Fruit fly (Drosophila melanogaster) whole organism, pupa: Measurements from ENCODE around the gene Akh.
A peak's percentile ranks its signal among the peaks of the same experiment; 100 is the strongest.

Experiments
- CG10348 ChIP-seq: fragments of 200-800 bp; sonication (Bioruptor generic); IDR thresholded peaks from 2 replicates; pipeline ENCODE4 v1.3.6; 2022; ENCODE audit warnings: missing biosample characterization, missing genetic modification characterization
- CG12605 ChIP-seq: fragments of 200-800 bp; sonication (Bioruptor generic); IDR thresholded peaks from 2 replicates; pipeline ENCODE4 v1.3.6; 2022; ENCODE audit warnings: missing biosample characterization, missing genetic modification characterization
- CG13204 ChIP-seq: fragments of 200-800 bp; sonication (Bioruptor generic); optimal IDR thresholded peaks from 2 replicates; lab custom pipeline; 2018; ENCODE audit warnings: missing biosample characterization, mild to moderate bottlenecking, missing genetic modification characterization, moderate library complexity
- CG14655 ChIP-seq: fragments of 200-800 bp; sonication (Bioruptor generic); optimal IDR thresholded peaks from 3 replicates; lab custom pipeline; 2017; ENCODE audit warnings: mild to moderate bottlenecking, missing biosample characterization, missing genetic modification reagents, missing genetic modification characterization
- CG15710 ChIP-seq: fragments of 200-800 bp; sonication (Bioruptor generic); optimal IDR thresholded peaks from 2 replicates; lab custom pipeline; 2018; ENCODE audit warnings: missing biosample characterization, mild to moderate bottlenecking, missing genetic modification characterization, moderate library complexity
- CG17806 ChIP-seq: fragments of 200-800 bp; sonication (Bioruptor generic); optimal IDR thresholded peaks from 2 replicates; lab custom pipeline; 2018; ENCODE audit warnings: missing biosample characterization, mild to moderate bottlenecking, missing genetic modification characterization, moderate library complexity
- CG32121 ChIP-seq: fragments of 200-800 bp; sonication (Bioruptor generic); IDR thresholded peaks from 2 replicates; pipeline ENCODE4 v1.3.6; 2022; ENCODE audit warnings: missing biosample characterization, missing genetic modification characterization
- CG34367 ChIP-seq: fragments of 200-800 bp; sonication (Bioruptor generic); optimal IDR thresholded peaks from 2 replicates; lab custom pipeline; 2018; ENCODE audit warnings: missing biosample characterization, mild to moderate bottlenecking, missing genetic modification characterization
- CG4496 ChIP-seq: fragments of 200-800 bp; sonication (Bioruptor generic); IDR thresholded peaks from 3 replicates; pipeline ENCODE4 v1.3.6; 2022; ENCODE audit warnings: missing biosample characterization, missing genetic modification characterization
- CG8159 ChIP-seq: fragments of 200-800 bp; sonication (Bioruptor generic); optimal IDR thresholded peaks from 3 replicates; lab custom pipeline; 2018; ENCODE audit warnings: missing biosample characterization, mild to moderate bottlenecking, missing genetic modification characterization, moderate library complexity
- CG8301 ChIP-seq: fragments of 200-800 bp; sonication (Bioruptor generic); optimal IDR thresholded peaks from 2 replicates; lab custom pipeline; 2018; ENCODE audit warnings: missing biosample characterization, mild to moderate bottlenecking, missing genetic modification characterization
- CG9948 ChIP-seq: fragments of 200-800 bp; sonication (Bioruptor generic); optimal IDR thresholded peaks from 2 replicates; lab custom pipeline; 2018; ENCODE audit warnings: missing biosample characterization, mild to moderate bottlenecking, missing genetic modification characterization, moderate library complexity
- D1 ChIP-seq: fragments of 200-800 bp; sonication (Bioruptor generic); optimal IDR thresholded peaks from 2 replicates; lab custom pipeline; 2018; ENCODE audit warnings: missing biosample characterization, mild to moderate bottlenecking, missing genetic modification characterization, moderate library complexity
- EcR ChIP-seq: fragments of 200-800 bp; sonication (Bioruptor generic); optimal IDR thresholded peaks from 3 replicates; lab custom pipeline; 2019; ENCODE audit warnings: missing biosample characterization, missing genetic modification characterization, mild to moderate bottlenecking, moderate library complexity, missing genetic modification reagents
- Ets98B ChIP-seq: fragments of 200-800 bp; sonication (Bioruptor generic); IDR thresholded peaks from 2 replicates; pipeline ENCODE4 v1.3.6; 2022; ENCODE audit warnings: missing biosample characterization, missing genetic modification characterization
- Pif1A ChIP-seq: fragments of 200-800 bp; sonication (Bioruptor generic); optimal IDR thresholded peaks from 3 replicates; lab custom pipeline; 2016; ENCODE audit warnings: missing biosample characterization, missing genetic modification characterization
- Pif1B ChIP-seq: fragments of 200-800 bp; sonication (Bioruptor generic); optimal IDR thresholded peaks from 3 replicates; lab custom pipeline; 2016; ENCODE audit warnings: missing biosample characterization, missing genetic modification characterization
- Snoo ChIP-seq: fragments of 200-800 bp; sonication (Bioruptor generic); optimal IDR thresholded peaks from 3 replicates; lab custom pipeline; 2017; ENCODE audit warnings: missing biosample characterization, mild to moderate bottlenecking, missing genetic modification characterization, inconsistent platforms
- fd96Ca ChIP-seq: fragments of 200-800 bp; sonication (Bioruptor generic); IDR thresholded peaks from 3 replicates; pipeline ENCODE4 v1.3.6; 2022; ENCODE audit warnings: missing biosample characterization, missing genetic modification characterization
- gl ChIP-seq: fragments of 200-800 bp; sonication (Bioruptor generic); optimal IDR thresholded peaks from 2 replicates; lab custom pipeline; 2018; ENCODE audit warnings: missing biosample characterization, mild to moderate bottlenecking, missing genetic modification characterization
- rn ChIP-seq: fragments of 200-800 bp; sonication (Bioruptor generic); IDR thresholded peaks from 2 replicates; pipeline ENCODE4 v1.3.6; 2022; ENCODE audit warnings: missing biosample characterization, missing genetic modification characterization

Gene Akh

DNA sequence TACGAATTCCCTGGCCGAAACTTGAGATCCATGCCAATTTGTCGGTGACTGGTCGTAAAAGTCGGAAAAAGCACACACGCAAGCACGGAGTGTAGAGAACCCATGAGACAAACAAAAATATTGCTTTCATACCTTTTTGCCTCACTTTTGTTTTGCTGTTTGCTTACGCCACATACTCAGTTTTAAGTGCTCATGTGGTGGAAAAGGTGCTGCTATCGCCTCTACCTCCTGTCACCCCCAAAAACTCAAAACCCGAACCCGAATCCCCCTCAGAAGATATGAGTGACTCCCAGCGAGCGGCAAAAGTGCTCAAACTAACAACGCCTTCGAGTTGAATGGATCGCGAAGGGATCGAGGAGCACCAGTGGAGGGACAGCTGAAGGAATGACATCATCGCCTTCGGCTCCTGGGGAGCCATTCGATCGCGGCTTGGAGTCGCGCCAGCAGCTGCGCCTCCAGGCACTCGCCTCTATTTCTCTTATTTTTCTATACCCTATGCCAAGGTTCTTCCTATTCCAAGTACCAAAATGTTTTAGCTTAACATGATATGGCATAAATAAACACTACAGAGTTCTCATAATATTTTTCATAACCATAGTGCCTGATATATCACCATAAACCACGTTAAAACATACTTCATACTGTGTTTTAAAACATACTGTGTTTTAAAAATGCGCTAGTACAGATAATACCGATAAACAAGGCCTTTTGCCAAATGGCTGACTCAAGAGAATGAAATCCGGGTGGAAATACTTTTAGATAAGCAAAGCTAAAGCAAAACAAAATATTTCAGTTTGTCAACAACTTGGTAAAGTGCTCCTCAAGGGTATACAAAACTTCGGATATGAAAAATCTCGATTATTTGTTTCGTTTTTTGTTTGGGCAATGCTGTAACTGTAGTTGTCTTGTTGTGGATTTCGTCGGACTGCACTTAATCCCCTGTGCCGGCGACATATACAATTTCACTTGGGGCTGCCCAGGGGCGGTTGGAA is 20.6 kb upstream of the Akh start:
- TF ChIP-seq fd96Ca (GFP tag; lab: Robert Waterston, UW) (no peak), CG4496 (GFP tag; lab: Robert Waterston, UW) (0 out of 3 replicates have a peak, but pooled peaks have one; percentile 18)
- TF ChIP-seq, all 21 proteins: peak for 1

DNA sequence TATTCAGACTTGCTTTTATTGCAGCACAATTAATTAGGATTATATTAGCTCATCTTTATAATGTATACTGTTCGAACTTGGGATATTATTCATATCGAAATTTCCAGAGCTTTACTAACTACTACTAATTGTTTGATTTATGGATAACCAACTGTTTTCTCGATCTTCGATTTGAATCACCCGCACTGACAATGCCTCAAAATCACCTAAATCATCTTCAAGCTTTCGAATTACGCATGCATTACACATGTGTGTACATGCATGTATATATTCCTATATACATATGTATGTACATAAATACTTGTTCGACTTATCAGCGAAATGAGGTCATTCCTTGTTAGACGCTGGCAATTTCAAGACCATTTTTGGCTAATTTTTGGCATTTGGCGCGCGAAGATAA is 19.7 kb upstream of the Akh start:
- TF ChIP-seq CG8301 (tag; lab: Kevin White, UChicago) (no peak), CG34367 (tag; lab: Kevin White, UChicago) (no peak), Pif1A (GFP tag; lab: Kevin White, UChicago) (no peak), CG17806 (no peak), CG12605 (no peak), rn (GFP tag; lab: Robert Waterston, UW) (no peak), CG4496 (GFP tag; lab: Robert Waterston, UW) (no peak), CG15710 (tag; lab: Kevin White, UChicago) (no peak), CG8159 (tag; lab: Kevin White, UChicago) (no peak)

DNA sequence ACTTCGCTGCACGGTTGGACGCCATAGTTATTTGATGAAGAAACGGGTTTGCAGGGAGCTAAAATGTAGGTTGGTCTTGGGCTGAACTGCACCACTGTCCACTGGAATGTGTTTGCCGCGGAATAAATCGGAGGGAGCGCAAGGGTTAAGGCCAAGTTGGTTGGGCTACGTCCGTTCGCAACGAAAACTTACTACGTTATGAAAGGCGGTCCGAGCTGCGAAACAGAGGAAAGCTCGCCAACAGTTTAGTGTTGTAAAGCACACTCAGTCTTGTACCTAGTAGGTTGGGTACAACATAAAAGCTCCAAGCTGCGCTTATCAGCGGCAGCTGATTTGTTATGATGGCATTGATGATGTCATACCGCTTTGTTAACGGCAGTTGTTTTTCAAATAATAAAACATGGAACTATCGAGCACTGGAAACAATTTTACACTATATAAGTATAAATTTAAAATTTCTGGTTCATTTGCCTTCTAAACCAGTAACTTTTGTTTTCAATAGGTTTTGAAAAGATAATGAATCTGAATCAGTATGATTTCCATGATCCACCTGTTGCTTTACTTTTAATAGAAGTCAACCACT is 19.0 kb upstream of the Akh start, which contains the start of gene Chd64:
Chd64 (minus strand) TSS at position 204 of the 583 bp plus-strand sequence.
- TF ChIP-seq CG13204 (GFP tag; lab: Kevin White, UChicago) (no peak), Ets98B (GFP tag; lab: Robert Waterston, UW) (peak; percentile 45; the same call in 1 of the 2 replicates), CG10348 (GFP tag; lab: Robert Waterston, UW) (no peak), rn (GFP tag; lab: Robert Waterston, UW) (no peak), CG4496 (GFP tag; lab: Robert Waterston, UW) (peak; percentile 53; the same call in 1 of the 3 replicates), fd96Ca (GFP tag; lab: Robert Waterston, UW) (peak; percentile 64; the same call in 1 of the 3 replicates), Pif1A (GFP tag; lab: Kevin White, UChicago) (no peak), CG12605 (peak; percentile 37; the same call in 1 of the 2 replicates), Snoo (tag; lab: Kevin White, UChicago) (peak; percentile 60), CG17806 (no peak), gl (no peak), Pif1B (GFP tag; lab: Kevin White, UChicago) (no peak), EcR (GFP tag; lab: Kevin White, UChicago) (peak; percentile 45), CG14655 (GFP tag; lab: Kevin White, UChicago) (no peak), CG8301 (tag; lab: Kevin White, UChicago) (no peak), CG15710 (tag; lab: Kevin White, UChicago) (peak; percentile 3), CG32121 (GFP tag; lab: Robert Waterston, UW) (peak; percentile 27; the same call in 1 of the 2 replicates), CG8159 (tag; lab: Kevin White, UChicago) (no peak)
- TF ChIP-seq, all 21 proteins: peak for 8

DNA sequence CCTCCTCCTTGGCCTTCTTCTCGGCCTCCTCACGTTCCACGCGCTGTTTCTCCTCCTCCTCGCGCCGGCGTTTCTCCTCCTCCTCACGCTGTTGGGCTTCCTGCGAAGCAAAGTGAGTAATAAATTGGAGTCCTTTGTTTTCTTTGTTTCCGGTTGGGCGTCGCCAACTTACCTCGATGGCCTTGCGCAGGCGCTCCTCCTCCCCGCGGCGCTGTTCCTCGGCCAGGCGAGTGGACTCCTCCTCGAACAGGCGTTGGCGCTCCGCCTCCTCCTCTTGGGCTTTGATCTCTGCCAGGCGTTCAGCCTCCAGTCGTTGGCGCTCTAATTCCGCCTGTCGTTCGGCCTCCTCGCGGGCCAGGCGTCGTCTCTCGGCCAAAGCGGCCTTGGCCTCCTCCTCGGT is 15.6 kb upstream of the Akh start:
- TF ChIP-seq CG4496 (GFP tag; lab: Robert Waterston, UW) (no peak), CG13204 (GFP tag; lab: Kevin White, UChicago) (no peak), CG17806 (no peak), Snoo (tag; lab: Kevin White, UChicago) (no peak), CG32121 (GFP tag; lab: Robert Waterston, UW) (no peak), fd96Ca (GFP tag; lab: Robert Waterston, UW) (no peak), Pif1A (GFP tag; lab: Kevin White, UChicago) (no peak), gl (no peak), CG9948 (no peak), Ets98B (GFP tag; lab: Robert Waterston, UW) (no peak), CG8159 (tag; lab: Kevin White, UChicago) (no peak), CG10348 (GFP tag; lab: Robert Waterston, UW) (no peak), CG15710 (tag; lab: Kevin White, UChicago) (no peak), CG34367 (tag; lab: Kevin White, UChicago) (no peak), CG14655 (GFP tag; lab: Kevin White, UChicago) (no peak), CG8301 (tag; lab: Kevin White, UChicago) (no peak), D1 (tag; lab: Kevin White, UChicago) (no peak), rn (GFP tag; lab: Robert Waterston, UW) (no peak), EcR (GFP tag; lab: Kevin White, UChicago) (no peak)

DNA sequence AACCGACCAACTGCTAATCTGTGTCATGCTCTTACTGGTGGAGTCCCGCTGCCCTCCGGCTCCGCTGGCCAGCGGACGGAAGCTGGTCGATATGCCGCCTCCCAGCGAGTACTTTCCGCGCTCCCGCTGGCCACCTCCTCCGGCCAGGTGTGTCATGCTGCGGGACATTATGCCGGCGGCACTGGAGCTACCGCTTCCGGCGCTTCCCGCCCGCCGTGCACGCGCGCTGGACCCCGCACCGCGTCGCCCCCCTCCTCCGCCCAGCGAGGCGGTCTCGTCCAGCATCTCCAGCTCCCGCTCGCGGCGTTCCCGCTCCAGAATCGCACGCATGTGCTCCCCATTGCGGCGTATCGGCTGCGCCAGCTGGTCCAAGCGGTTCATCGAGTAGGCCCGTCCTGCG is 12.7 kb upstream of the Akh start:
- TF ChIP-seq CG4496 (GFP tag; lab: Robert Waterston, UW), result no peak
- TF ChIP-seq, all 21 proteins: peak for 0

DNA sequence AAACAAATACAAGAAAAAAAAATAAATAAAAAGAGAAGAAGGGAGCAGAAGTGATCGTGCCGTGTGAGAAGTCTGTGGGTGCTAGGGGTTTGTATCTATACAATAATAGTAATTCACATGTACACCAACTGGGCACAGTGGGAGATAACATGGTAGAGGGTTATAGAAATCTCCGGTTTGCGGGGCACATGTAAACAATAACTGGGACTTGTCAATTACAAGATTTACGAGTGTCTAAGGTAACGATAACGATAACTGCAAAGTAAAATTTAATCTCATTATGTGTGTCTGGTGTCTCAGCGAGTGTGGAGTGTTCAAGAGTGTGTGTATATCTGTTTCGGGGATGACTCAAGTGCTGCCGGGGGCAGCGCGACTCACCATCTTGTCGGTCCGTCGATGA is 10.5 kb upstream of the Akh start:
- TF ChIP-seq CG9948, result no peak
- TF ChIP-seq D1 (tag; lab: Kevin White, UChicago), result no peak
- no peak for TF ChIP-seq gl
- no peak for TF ChIP-seq fd96Ca (GFP tag; lab: Robert Waterston, UW)
- TF ChIP-seq CG32121 (GFP tag; lab: Robert Waterston, UW), result no peak
- TF ChIP-seq Pif1A (GFP tag; lab: Kevin White, UChicago), result no peak
- TF ChIP-seq rn (GFP tag; lab: Robert Waterston, UW), result no peak
- no peak for TF ChIP-seq CG10348 (GFP tag; lab: Robert Waterston, UW)
- TF ChIP-seq CG12605, result no peak
- TF ChIP-seq Snoo (tag; lab: Kevin White, UChicago), result no peak
- TF ChIP-seq EcR (GFP tag; lab: Kevin White, UChicago), result no peak
- no peak for TF ChIP-seq CG17806
- no peak for TF ChIP-seq CG34367 (tag; lab: Kevin White, UChicago)
- TF ChIP-seq CG4496 (GFP tag; lab: Robert Waterston, UW), result no peak
